Fruit fly (Drosophila melanogaster) whole organism, embryonic: ENCODE measurements around the gene Klp67A.

Experiments
- Abd-B ChIP-seq: fragments of 200-800 bp; sonication (Bioruptor generic); optimal IDR thresholded peaks from 2 replicates; lab custom pipeline; 2018; ENCODE audit warnings: missing biosample characterization, mild to moderate bottlenecking, missing genetic modification characterization, moderate library complexity
- CG10366 ChIP-seq: fragments of 200-800 bp; sonication (Bioruptor generic); IDR thresholded peaks from 2 replicates; pipeline ENCODE4 v1.3.6; 2022; ENCODE audit warnings: missing biosample characterization, missing genetic modification characterization
- CG10979 ChIP-seq: fragments of 200-800 bp; sonication (Bioruptor generic); optimal IDR thresholded peaks from 2 replicates; lab custom pipeline; 2018; ENCODE audit warnings: missing biosample characterization, mild to moderate bottlenecking, missing genetic modification characterization, moderate library complexity
- CG15696 ChIP-seq: fragments of 200-800 bp; sonication (Bioruptor generic); optimal IDR thresholded peaks from 2 replicates; lab custom pipeline; 2019; ENCODE audit warnings: missing biosample characterization, mild to moderate bottlenecking, missing genetic modification characterization, moderate library complexity
- CG17568 ChIP-seq: fragments of 200-800 bp; sonication (Bioruptor generic); optimal IDR thresholded peaks from 2 replicates; lab custom pipeline; 2018; ENCODE audit warnings: missing biosample characterization, mild to moderate bottlenecking, missing genetic modification characterization, moderate library complexity
- CG17612 ChIP-seq: fragments of 200-800 bp; sonication (Bioruptor generic); IDR thresholded peaks from 2 replicates; pipeline ENCODE4 v1.3.6; 2022; ENCODE audit warnings: missing biosample characterization, missing genetic modification characterization
- CG17829 ChIP-seq: fragments of 200-800 bp; optimal IDR thresholded peaks from 2 replicates; lab custom pipeline; 2019; ENCODE audit warnings: missing biosample characterization, mild to moderate bottlenecking, missing genetic modification characterization, moderate library complexity
- CG17912 ChIP-seq: fragments of 200-800 bp; sonication (Bioruptor generic); optimal IDR thresholded peaks from 2 replicates; lab custom pipeline; 2018; ENCODE audit warnings: missing biosample characterization, mild to moderate bottlenecking, missing genetic modification characterization
- CG2875 ChIP-seq: fragments of 200-800 bp; sonication (Bioruptor generic); optimal IDR thresholded peaks from 2 replicates; lab custom pipeline; 2017; ENCODE audit warnings: missing biosample characterization, mild to moderate bottlenecking, missing genetic modification characterization, missing genetic modification reagents
- CG2889 ChIP-seq: fragments of 200-800 bp; sonication (Bioruptor generic); IDR thresholded peaks from 3 replicates; pipeline ENCODE4 v1.3.6; 2022; ENCODE audit warnings: missing biosample characterization, missing genetic modification characterization
- CG33213 ChIP-seq: fragments of 200-800 bp; sonication (Bioruptor generic); optimal IDR thresholded peaks from 3 replicates; lab custom pipeline; 2016; ENCODE audit warnings: missing biosample characterization, missing genetic modification characterization
- CG4328 ChIP-seq: fragments of 200-800 bp; sonication (Bioruptor generic); optimal IDR thresholded peaks from 3 replicates; lab custom pipeline; 2017; ENCODE audit warnings: missing biosample characterization, missing genetic modification reagents, missing genetic modification characterization
- CG4730 ChIP-seq: fragments of 200-800 bp; sonication (Bioruptor generic); IDR thresholded peaks from 2 replicates; pipeline ENCODE4 v1.3.6; 2022; ENCODE audit warnings: missing biosample characterization, missing genetic modification characterization
- CG6654 ChIP-seq: fragments of 200-800 bp; sonication (Bioruptor generic); optimal IDR thresholded peaks from 2 replicates; lab custom pipeline; 2017; ENCODE audit warnings: missing biosample characterization, mild to moderate bottlenecking, missing genetic modification characterization
- CG7786 ChIP-seq: fragments of 200-800 bp; sonication (Bioruptor generic); optimal IDR thresholded peaks from 2 replicates; lab custom pipeline; 2016; ENCODE audit warnings: missing biosample characterization, missing genetic modification characterization
- CG7839 ChIP-seq: fragments of 200-800 bp; sonication (Bioruptor generic); optimal IDR thresholded peaks from 3 replicates; lab custom pipeline; 2018; ENCODE audit warnings: missing biosample characterization, mild to moderate bottlenecking, missing genetic modification characterization, moderate library complexity
- CG9797 ChIP-seq: fragments of 200-800 bp; sonication (Bioruptor generic); optimal IDR thresholded peaks from 3 replicates; lab custom pipeline; 2018; ENCODE audit warnings: missing biosample characterization, mild to moderate bottlenecking, missing genetic modification characterization
- Chrac-16 ChIP-seq: fragments of 200-800 bp; sonication (Bioruptor generic); optimal IDR thresholded peaks from 3 replicates; lab custom pipeline; 2016; ENCODE audit warnings: missing biosample characterization, missing genetic modification characterization
- D ChIP-seq, 2 experiments: fragments of 200-800 bp in 1 of 2; fragments of >200 bp in 1 of 2; sonication (Bioruptor generic) in 1 of 2; optimal IDR thresholded peaks; 2 replicates in 1 of 2; 3 replicates in 1 of 2; lab custom pipeline; 2017; ENCODE audit warnings: mild to moderate bottlenecking in 1 of 2, missing biosample characterization in 1 of 2, missing genetic modification characterization in 1 of 2, missing genetic modification reagents in 1 of 2
- Ets65A ChIP-seq: fragments of 200-800 bp; sonication (Bioruptor generic); peaks from one replicate; lab custom pipeline; 2016; ENCODE audit warnings: missing biosample characterization, missing genetic modification characterization
- Fer2 ChIP-seq: fragments of 200-800 bp; sonication (Bioruptor generic); optimal IDR thresholded peaks from 2 replicates; lab custom pipeline; 2018; ENCODE audit warnings: missing biosample characterization, mild to moderate bottlenecking, missing genetic modification characterization, moderate library complexity
- HHEX ChIP-seq: fragments of 200-800 bp; sonication (Bioruptor generic); optimal IDR thresholded peaks from 3 replicates; lab custom pipeline; 2017; ENCODE audit warnings: missing biosample characterization, mild to moderate bottlenecking, missing genetic modification characterization, missing genetic modification reagents
- Mad ChIP-seq: fragments of 200-800 bp; sonication (Bioruptor generic); optimal IDR thresholded peaks from 2 replicates; lab custom pipeline; 2016; ENCODE audit warnings: missing biosample characterization, missing genetic modification characterization
- Meics ChIP-seq: fragments of 200-800 bp; sonication (Bioruptor generic); optimal IDR thresholded peaks from 2 replicates; lab custom pipeline; 2017; ENCODE audit warnings: missing biosample characterization, mild to moderate bottlenecking, missing genetic modification characterization
- NfI ChIP-seq: fragments of 200-800 bp; sonication (Bioruptor generic); optimal IDR thresholded peaks from 3 replicates; lab custom pipeline; 2018; ENCODE audit warnings: missing biosample characterization, mild to moderate bottlenecking, missing genetic modification characterization, moderate library complexity
- Sox100B ChIP-seq: fragments of 200-800 bp; sonication (Bioruptor generic); optimal IDR thresholded peaks from 3 replicates; lab custom pipeline; 2018; ENCODE audit warnings: missing biosample characterization, mild to moderate bottlenecking, missing genetic modification characterization
- YL-1 ChIP-seq: fragments of 200-800 bp; sonication (Bioruptor generic); optimal IDR thresholded peaks from 3 replicates; lab custom pipeline; 2017; ENCODE audit warnings: missing biosample characterization, mild to moderate bottlenecking, missing genetic modification characterization
- ase ChIP-seq: fragments of 200-800 bp; sonication (Bioruptor generic); IDR thresholded peaks from 3 replicates; pipeline ENCODE4 v1.3.6; 2022; ENCODE audit warnings: missing biosample characterization, missing genetic modification characterization
- br ChIP-seq: fragments of >200 bp; optimal IDR thresholded peaks from 2 replicates; lab custom pipeline; 2017
- cato ChIP-seq: fragments of 200-800 bp; sonication (Bioruptor generic); optimal IDR thresholded peaks from 2 replicates; lab custom pipeline; 2016; ENCODE audit warnings: missing biosample characterization, missing genetic modification characterization, borderline replicate concordance
- chif ChIP-seq, 2 experiments: fragments of 200-800 bp; sonication (Bioruptor generic); optimal IDR thresholded peaks; 3 replicates each; lab custom pipeline; 2016; ENCODE audit warnings: missing biosample characterization in 2 of 2, missing genetic modification characterization in 2 of 2
- corto ChIP-seq: fragments of 200-800 bp; sonication (Bioruptor generic); optimal IDR thresholded peaks from 2 replicates; lab custom pipeline; 2016; ENCODE audit warnings: missing biosample characterization, mild to moderate bottlenecking, missing genetic modification characterization, moderate library complexity
- cwo ChIP-seq: fragments of 200-800 bp; sonication (Bioruptor generic); optimal IDR thresholded peaks from 3 replicates; lab custom pipeline; 2017; ENCODE audit warnings: missing biosample characterization, missing genetic modification characterization, mild to moderate bottlenecking, moderate library complexity, missing genetic modification reagents
- dpn ChIP-seq, 2 experiments: fragments of 200-800 bp; sonication (Bioruptor generic); optimal IDR thresholded peaks; 3 replicates each; lab custom pipeline; 2016; ENCODE audit warnings: missing biosample characterization in 2 of 2, missing genetic modification characterization in 2 of 2
- fd96Cb ChIP-seq: fragments of 200-800 bp; sonication (Bioruptor generic); optimal IDR thresholded peaks from 2 replicates; lab custom pipeline; 2018; ENCODE audit warnings: missing biosample characterization, mild to moderate bottlenecking, missing genetic modification characterization, moderate library complexity
- hkb ChIP-seq, 2 experiments: fragments of 200-800 bp in 1 of 2; fragments of >200 bp in 1 of 2; sonication (Bioruptor generic) in 1 of 2; IDR thresholded peaks in 1 of 2; optimal IDR thresholded peaks in 1 of 2; 2 replicates each; pipeline versions ENCODE4 v1.3.6 to Lab custom; 2017 to 2022; ENCODE audit warnings: missing biosample characterization in 1 of 2, missing genetic modification characterization in 1 of 2
- mirr ChIP-seq: fragments of 200-800 bp; sonication (Bioruptor generic); optimal IDR thresholded peaks from 3 replicates; lab custom pipeline; 2018; ENCODE audit warnings: missing biosample characterization, mild to moderate bottlenecking, missing genetic modification characterization
- prd ChIP-seq, 3 experiments: fragments of >200 bp in 2 of 3; fragments of 200-800 bp in 1 of 3; sonication (Bioruptor generic) in 1 of 3; optimal IDR thresholded peaks in 2 of 3; IDR thresholded peaks in 1 of 3; 2 replicates in 2 of 3; 3 replicates in 1 of 3; pipeline versions ENCODE4 v1.3.6 to Lab custom; 2017 to 2022; ENCODE audit warnings: missing biosample characterization in 1 of 3, missing genetic modification characterization in 1 of 3
- schlank ChIP-seq: fragments of 200-800 bp; sonication (Bioruptor generic); optimal IDR thresholded peaks from 2 replicates; lab custom pipeline; 2018; ENCODE audit warnings: missing biosample characterization, mild to moderate bottlenecking, missing genetic modification characterization
- sens ChIP-seq: fragments of 200-800 bp; sonication (Bioruptor generic); peaks from one replicate; lab custom pipeline; 2016; ENCODE audit warnings: missing biosample characterization, missing genetic modification characterization
- shn ChIP-seq: fragments of 200-800 bp; sonication (Bioruptor generic); optimal IDR thresholded peaks from 3 replicates; lab custom pipeline; 2016; ENCODE audit warnings: missing biosample characterization, missing genetic modification characterization
- sim ChIP-seq: fragments of 200-800 bp; sonication (Bioruptor generic); IDR thresholded peaks from 2 replicates; pipeline ENCODE4 v1.3.6; 2022; ENCODE audit warnings: missing biosample characterization, missing genetic modification characterization
- sug ChIP-seq: fragments of 200-800 bp; optimal IDR thresholded peaks from 2 replicates; lab custom pipeline; 2019; ENCODE audit warnings: missing biosample characterization, mild to moderate bottlenecking, missing genetic modification characterization, moderate library complexity
- tin ChIP-seq: fragments of 200-800 bp; sonication (Bioruptor generic); optimal IDR thresholded peaks from 3 replicates; lab custom pipeline; 2016; ENCODE audit warnings: missing biosample characterization, missing genetic modification characterization
- tio ChIP-seq: fragments of 200-800 bp; sonication (Bioruptor generic); optimal IDR thresholded peaks from 2 replicates; lab custom pipeline; 2017; ENCODE audit warnings: missing biosample characterization, missing genetic modification characterization, inconsistent platforms
- vfl ChIP-seq: fragments of 200-800 bp; sonication (Bioruptor generic); optimal IDR thresholded peaks from 2 replicates; lab custom pipeline; 2016; ENCODE audit warnings: missing biosample characterization, missing genetic modification characterization
- vvl ChIP-seq: fragments of 200-800 bp; sonication (Bioruptor generic); IDR thresholded peaks from 2 replicates; pipeline ENCODE4 v1.3.6; 2022; ENCODE audit warnings: missing biosample characterization, missing genetic modification characterization
- zf30C ChIP-seq: fragments of 200-800 bp; sonication (Bioruptor generic); optimal IDR thresholded peaks from 3 replicates; lab custom pipeline; 2018; ENCODE audit warnings: missing biosample characterization, mild to moderate bottlenecking, missing genetic modification characterization

Klp67A gene

dm6 chr3L:9373374-9374004 is 6.6 kb upstream of the Klp67A start (continued):
- TF ChIP-seq D (optimal IDR thresholded peaks at IDR 0.05; lab: Kevin White, UChicago) (no peak), D (GFP tag; optimal IDR thresholded peaks at IDR 0.05; lab: Kevin White, UChicago) (peak; percentile 66), sug (tag; lab: Kevin White, UChicago) (no peak), Fer2 (no peak), Mad (GFP tag; lab: Kevin White, UChicago) (peak; percentile 47), CG17612 (0 out of 2 replicates have a peak, but pooled peaks have one; percentile 24), CG2889 (GFP tag; lab: Robert Waterston, UW) (no peak), corto (GFP tag; lab: Kevin White, UChicago) (peak; percentile 5), tio (no peak), Meics (peak; percentile 71), CG15696 (tag; lab: Kevin White, UChicago) (no peak), CG33213 (GFP tag; lab: Kevin White, UChicago) (no peak), schlank (tag; lab: Kevin White, UChicago) (no peak), Chrac-16 (GFP tag; lab: Kevin White, UChicago) (peak; percentile 17), zf30C (no peak), CG17568 (GFP tag; lab: Kevin White, UChicago) (no peak), dpn (GFP tag; optimal IDR thresholded peaks at IDR 0.05; lab: Kevin White, UChicago) (peak in 1 of 2 experiments; percentile 43), CG10979 (peak; percentile 73), CG6654 (GFP tag; lab: Kevin White, UChicago) (no peak), tin (GFP tag; lab: Kevin White, UChicago) (peak; percentile 43), mirr (GFP tag; lab: Kevin White, UChicago) (no peak), sim (GFP tag; lab: Robert Waterston, UW) (peak; percentile 30; the same call in 1 of the 2 replicates), Ets65A (GFP tag; lab: Kevin White, UChicago) (no peak), CG9797 (GFP tag; lab: Kevin White, UChicago) (no peak), cwo (peak; percentile 76), Abd-B (GFP tag; lab: Kevin White, UChicago) (no peak), Sox100B (GFP tag; lab: Kevin White, UChicago) (peak; percentile 72), cato (GFP tag; lab: Kevin White, UChicago) (peak; percentile 18), CG2875 (peak; percentile 64), prd (optimal IDR thresholded peaks at IDR 0.05; lab: Kevin White, UChicago) (no peak), prd (GFP tag; IDR thresholded peaks at IDR 0.05; lab: Robert Waterston, UW) (peak; percentile 60), CG7786 (GFP tag; lab: Kevin White, UChicago) (no peak), CG4730 (GFP tag; lab: Robert Waterston, UW) (peak; percentile 45; the same call in 1 of the 2 replicates), chif (GFP tag; optimal IDR thresholded peaks at IDR 0.05; lab: Kevin White, UChicago) (peak in 1 of 2 experiments; percentile 12), br (no peak), YL-1 (no peak), shn (GFP tag; lab: Kevin White, UChicago) (no peak), CG7839 (tag; lab: Kevin White, UChicago) (peak; percentile 75), vfl (GFP tag; lab: Kevin White, UChicago) (no peak), vvl (peak; percentile 94), ase (peak; percentile 51; the same call in 1 of the 3 replicates), hkb (optimal IDR thresholded peaks at IDR 0.05; lab: Kevin White, UChicago) (no peak), hkb (GFP tag; IDR thresholded peaks at IDR 0.05; lab: Robert Waterston, UW) (peak; percentile 72), HHEX (peak; percentile 77), CG10366 (GFP tag; lab: Robert Waterston, UW) (peak; percentile 49), NfI (GFP tag; lab: Kevin White, UChicago) (peak; percentile 67), fd96Cb (peak; percentile 61), CG17912 (GFP tag; lab: Kevin White, UChicago) (no peak), CG4328 (GFP tag; lab: Kevin White, UChicago) (peak; percentile 61), CG17829 (tag; lab: Kevin White, UChicago) (peak; percentile 67), sens (peak; percentile 89)
